Worm (Caenorhabditis elegans) whole organism, mixed stage, embryonic: ENCODE results near the gene mks-5.

Experiments used
- M03D4.4 ChIP-seq: sonication (generic microtip); optimal IDR thresholded peaks from 2 replicates; lab custom pipeline; 2017; ENCODE audit warnings: mild to moderate bottlenecking, missing genetic modification characterization, missing compliant biosample characterization
- bed-3 ChIP-seq: fragments of 200-800 bp; sonication (Bioruptor generic); optimal IDR thresholded peaks from 3 replicates; lab custom pipeline; 2018; ENCODE audit warnings: mild to moderate bottlenecking, missing genetic modification characterization, moderate library complexity, missing compliant biosample characterization
- blmp-1 ChIP-seq: fragments of 150-350 bp; optimal IDR thresholded peaks from 2 replicates; lab custom pipeline; 2014; ENCODE audit warnings: missing biosample characterization, missing genetic modification characterization
- ceh-39 ChIP-seq: fragments of 150-350 bp; optimal IDR thresholded peaks from 2 replicates; lab custom pipeline; 2014; ENCODE audit warnings: missing biosample characterization, missing genetic modification characterization
- ceh-43 ChIP-seq: fragments of 200-800 bp; sonication (Bioruptor generic); optimal IDR thresholded peaks from 2 replicates; lab custom pipeline; 2018; ENCODE audit warnings: mild to moderate bottlenecking, missing genetic modification characterization, moderate library complexity, missing compliant biosample characterization
- ceh-83 ChIP-seq: fragments of 200-800 bp; sonication (Bioruptor generic); optimal IDR thresholded peaks from 2 replicates; lab custom pipeline; 2018; ENCODE audit warnings: mild to moderate bottlenecking, missing genetic modification characterization, missing compliant biosample characterization
- ces-1 ChIP-seq: fragments of 150-350 bp; optimal IDR thresholded peaks from 2 replicates; lab custom pipeline; 2014; ENCODE audit warnings: missing biosample characterization, missing genetic modification reagents, missing genetic modification characterization
- cnd-1 ChIP-seq: fragments of 200-800 bp; sonication (Bioruptor generic); optimal IDR thresholded peaks from 2 replicates; lab custom pipeline; 2018; ENCODE audit warnings: mild to moderate bottlenecking, missing genetic modification characterization, missing compliant biosample characterization
- drap-1 ChIP-seq: fragments of 200-800 bp; sonication (Bioruptor generic); optimal IDR thresholded peaks from 3 replicates; lab custom pipeline; 2018; ENCODE audit warnings: mild to moderate bottlenecking, missing genetic modification characterization, missing compliant biosample characterization
- elt-1 ChIP-seq: sonication (generic microtip); optimal IDR thresholded peaks from 2 replicates; lab custom pipeline; 2017; ENCODE audit warnings: missing genetic modification characterization, mild to moderate bottlenecking, missing compliant biosample characterization, antibody characterized with exemption, moderate library complexity, borderline replicate concordance; ENCODE audit not compliant: insufficient read depth
- ham-2 ChIP-seq: fragments of 200-800 bp; sonication (Bioruptor generic); optimal IDR thresholded peaks from 2 replicates; lab custom pipeline; 2018; ENCODE audit warnings: mild to moderate bottlenecking, missing genetic modification characterization, missing compliant biosample characterization
- hlh-1 ChIP-seq: fragments of 150-350 bp; optimal IDR thresholded peaks from 2 replicates; lab custom pipeline; 2014; ENCODE audit warnings: missing biosample characterization, missing genetic modification reagents, missing genetic modification characterization
- lin-13 ChIP-seq: fragments of 150-350 bp; optimal IDR thresholded peaks from 2 replicates; lab custom pipeline; 2014; ENCODE audit warnings: missing biosample characterization, missing genetic modification characterization
- lin-32 ChIP-seq: fragments of 200-800 bp; sonication (Bioruptor generic); optimal IDR thresholded peaks from 2 replicates; lab custom pipeline; 2018; ENCODE audit warnings: mild to moderate bottlenecking, missing genetic modification characterization, missing compliant biosample characterization
- lsy-2 ChIP-seq: fragments of 150-350 bp; optimal IDR thresholded peaks from 2 replicates; lab custom pipeline; 2014; ENCODE audit warnings: missing biosample characterization, missing genetic modification characterization
- mep-1 ChIP-seq: fragments of 150-350 bp; optimal IDR thresholded peaks from 2 replicates; lab custom pipeline; 2017; ENCODE audit warnings: missing biosample characterization, missing genetic modification reagents, missing genetic modification characterization, inconsistent platforms
- mls-2 ChIP-seq: sonication (generic microtip); optimal IDR thresholded peaks from 2 replicates; lab custom pipeline; 2016; ENCODE audit warnings: mild to moderate bottlenecking, missing genetic modification characterization, moderate library complexity, missing compliant biosample characterization
- nhr-2 ChIP-seq: fragments of 150-350 bp; optimal IDR thresholded peaks from 2 replicates; lab custom pipeline; 2014; ENCODE audit warnings: missing biosample characterization, missing genetic modification characterization
- nhr-28 ChIP-seq: fragments of 150-350 bp; optimal IDR thresholded peaks from 2 replicates; lab custom pipeline; 2014; ENCODE audit warnings: missing biosample characterization, missing genetic modification characterization
- pha-4 ChIP-seq: fragments of 150-350 bp; optimal IDR thresholded peaks from 2 replicates; lab custom pipeline; 2018; ENCODE audit warnings: missing biosample characterization, missing genetic modification reagents, missing genetic modification characterization
- sem-2 ChIP-seq: fragments of 200-800 bp; sonication (Bioruptor generic); optimal IDR thresholded peaks from 2 replicates; lab custom pipeline; 2018; ENCODE audit warnings: mild to moderate bottlenecking, missing genetic modification characterization, missing compliant biosample characterization
- snpc-4 ChIP-seq: fragments of 150-350 bp; optimal IDR thresholded peaks from 2 replicates; lab custom pipeline; 2014; ENCODE audit warnings: missing biosample characterization, missing genetic modification characterization
- sptf-1 ChIP-seq: sonication (generic microtip); optimal IDR thresholded peaks from 2 replicates; lab custom pipeline; 2017; ENCODE audit warnings: mild to moderate bottlenecking, missing genetic modification characterization, moderate library complexity, missing compliant biosample characterization
- tbx-8 ChIP-seq: fragments of 200-800 bp; sonication (Bioruptor generic); optimal IDR thresholded peaks from 2 replicates; lab custom pipeline; 2018; ENCODE audit warnings: mild to moderate bottlenecking, missing genetic modification characterization, moderate library complexity, missing compliant biosample characterization
- unc-120 ChIP-seq: sonication (generic microtip); optimal IDR thresholded peaks from 2 replicates; lab custom pipeline; 2017; ENCODE audit warnings: missing genetic modification characterization, missing compliant biosample characterization; ENCODE audit not compliant: poor library complexity, severe bottlenecking
- unc-39 ChIP-seq: fragments of 150-350 bp; optimal IDR thresholded peaks from 2 replicates; lab custom pipeline; 2014; ENCODE audit warnings: missing biosample characterization, missing genetic modification characterization
- unc-62 ChIP-seq: fragments of 150-350 bp; optimal IDR thresholded peaks from 2 replicates; lab custom pipeline; 2014; ENCODE audit warnings: missing biosample characterization, missing genetic modification reagents, missing genetic modification characterization
- zip-8 ChIP-seq: fragments of 150-350 bp; optimal IDR thresholded peaks from 2 replicates; lab custom pipeline; 2014; ENCODE audit warnings: missing biosample characterization, missing genetic modification characterization

The mks-5 gene

DNA sequence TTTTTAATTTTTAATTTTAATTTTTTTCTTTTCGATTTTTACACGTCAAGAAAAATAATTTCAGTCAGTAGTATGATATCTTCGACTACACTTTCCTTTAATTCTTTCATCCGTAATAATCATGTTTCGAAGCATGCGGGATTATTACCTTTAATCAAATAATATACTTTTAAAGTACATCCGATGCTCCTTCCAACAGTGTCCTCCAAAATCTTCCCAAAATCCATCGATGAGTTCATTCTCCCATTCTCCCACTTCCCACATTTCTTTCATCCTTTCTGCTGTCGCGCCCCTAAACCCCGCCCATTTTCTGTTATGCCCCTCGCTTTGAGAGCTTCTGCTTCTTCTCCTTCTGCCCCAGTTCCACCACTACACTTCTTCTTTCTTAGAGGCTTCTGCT, 25.3 kb upstream of the mks-5 start, which contains the start of gene lgc-57:
Gene lgc-57 (plus strand): TSS at position 301 of the 400 bp plus-strand sequence.
- TF ChIP-seq lsy-2 (tag; lab: Kevin White, UChicago) (no peak), snpc-4 (tag; lab: Kevin White, UChicago) (no peak), drap-1 (GFP tag; lab: Kevin White, UChicago) (no peak), ceh-39 (tag; lab: Kevin White, UChicago) (no peak), blmp-1 (no peak), sptf-1 (tag; lab: Kevin White, UChicago) (no peak), unc-62 (no peak), ceh-83 (no peak), bed-3 (GFP tag; lab: Kevin White, UChicago) (no peak), lin-32 (no peak), mep-1 (no peak), M03D4.4 (tag; lab: Kevin White, UChicago) (no peak), lin-13 (no peak), pha-4 (no peak), ham-2 (GFP tag; lab: Kevin White, UChicago) (no peak), ces-1 (no peak), ceh-43 (GFP tag; lab: Kevin White, UChicago) (no peak), cnd-1 (tag; lab: Kevin White, UChicago) (no peak), unc-120 (tag; lab: Kevin White, UChicago) (no peak)

DNA sequence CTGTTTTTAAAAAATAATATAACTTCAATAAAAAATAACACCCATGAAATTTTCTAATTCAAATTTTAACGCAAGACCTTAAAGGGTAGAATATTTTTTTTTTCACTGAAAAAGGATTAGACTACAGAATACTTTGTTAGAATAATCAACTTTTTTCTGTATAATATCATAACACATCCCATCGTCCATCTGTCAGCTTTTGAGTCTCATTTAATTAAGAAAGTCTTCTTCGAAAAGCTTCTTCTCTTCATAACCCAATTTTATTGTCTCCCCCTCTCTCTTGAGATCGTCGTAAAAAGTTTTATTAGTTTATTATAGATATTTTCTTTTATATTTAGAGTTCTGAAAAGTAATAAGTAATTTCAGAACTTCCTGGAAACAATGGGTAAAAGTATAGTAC, 24.0 kb upstream of the mks-5 start:
- TF ChIP-seq ces-1 (peak; percentile 96), hlh-1 (tag; lab: Kevin White, UChicago) (no peak)

DNA sequence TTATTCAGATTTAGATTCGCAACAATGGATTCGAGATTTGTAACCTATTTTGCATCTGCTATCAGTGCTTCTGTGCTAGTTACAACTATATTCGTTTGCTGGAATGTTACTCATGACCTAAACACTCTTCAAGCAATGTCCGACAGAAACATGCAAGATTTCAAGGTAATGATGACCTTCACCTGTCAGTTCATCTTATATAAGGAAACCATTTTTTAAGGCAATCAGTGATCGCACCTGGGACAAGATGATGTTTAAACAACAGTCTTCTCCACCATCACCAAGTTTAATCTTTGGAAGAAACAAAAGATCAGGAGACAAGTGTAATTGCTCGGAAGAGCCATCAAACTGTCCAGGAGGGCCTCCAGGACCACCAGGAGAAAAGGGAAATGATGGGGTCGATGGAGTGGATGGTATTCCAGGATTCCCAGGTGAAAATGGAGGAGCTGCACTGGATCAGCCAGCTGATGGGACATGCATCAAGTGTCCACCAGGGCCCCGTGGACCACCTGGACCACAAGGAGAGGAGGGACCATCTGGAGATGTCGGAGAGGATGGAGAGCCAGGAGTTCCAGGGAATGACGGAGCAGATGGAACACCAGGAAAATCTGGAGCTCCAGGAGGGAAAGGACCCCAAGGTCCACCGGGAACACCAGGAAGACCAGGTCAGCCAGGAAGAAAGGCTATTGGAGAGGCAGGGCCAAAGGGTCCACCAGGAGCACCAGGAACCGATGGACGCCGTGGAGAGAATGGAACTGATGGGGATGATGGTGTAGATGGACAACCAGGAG, 16.2 kb upstream of the mks-5 start, which contains the start of gene col-79:
Gene col-79 (plus strand): TSS at position 20 of the 791 bp plus-strand sequence.
- no peak for TF ChIP-seq mls-2
- TF ChIP-seq sptf-1 (tag; lab: Kevin White, UChicago) = no peak
- TF ChIP-seq bed-3 (GFP tag; lab: Kevin White, UChicago) = no peak
- no peak for TF ChIP-seq ces-1
- no peak for TF ChIP-seq unc-62

DNA sequence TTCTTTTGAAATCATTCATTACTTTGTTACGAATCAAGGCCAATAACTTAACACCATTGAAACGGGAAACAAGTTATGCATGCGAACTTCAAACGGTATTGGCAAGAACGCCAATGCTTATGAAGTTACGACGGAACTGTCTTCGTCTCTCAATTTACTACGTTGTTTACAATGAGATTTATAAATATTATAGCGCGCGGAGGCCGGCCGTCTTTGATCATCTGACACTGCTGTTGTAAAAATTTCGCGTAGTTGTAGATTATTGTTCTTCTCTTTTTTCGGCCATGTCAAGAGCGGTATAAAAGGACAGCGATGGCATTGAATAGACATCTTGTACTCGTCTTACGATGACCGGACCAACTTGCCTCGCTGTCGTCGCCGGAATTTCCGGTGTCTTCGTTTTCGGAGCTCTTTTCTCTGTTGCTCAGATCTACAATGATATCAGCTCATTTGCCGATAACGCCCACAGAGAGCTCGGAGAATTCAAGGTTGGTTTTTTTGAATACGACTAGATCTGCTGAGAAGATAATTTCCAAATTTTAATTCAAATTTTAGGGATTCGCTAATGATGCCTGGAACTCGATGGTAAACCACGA, 15.4 kb upstream of the mks-5 start, which contains the start of gene col-39:
Gene col-39 (plus strand): TSS at position 342 of the 596 bp plus-strand sequence.
- TF ChIP-seq sem-2 (GFP tag; lab: Kevin White, UChicago) (no peak), ceh-83 (no peak), lin-13 (no peak), unc-62 (no peak), pha-4 (no peak), nhr-2 (no peak), unc-39 (no peak), ceh-39 (tag; lab: Kevin White, UChicago) (no peak), mep-1 (no peak), cnd-1 (tag; lab: Kevin White, UChicago) (no peak), ceh-43 (GFP tag; lab: Kevin White, UChicago) (no peak)

DNA sequence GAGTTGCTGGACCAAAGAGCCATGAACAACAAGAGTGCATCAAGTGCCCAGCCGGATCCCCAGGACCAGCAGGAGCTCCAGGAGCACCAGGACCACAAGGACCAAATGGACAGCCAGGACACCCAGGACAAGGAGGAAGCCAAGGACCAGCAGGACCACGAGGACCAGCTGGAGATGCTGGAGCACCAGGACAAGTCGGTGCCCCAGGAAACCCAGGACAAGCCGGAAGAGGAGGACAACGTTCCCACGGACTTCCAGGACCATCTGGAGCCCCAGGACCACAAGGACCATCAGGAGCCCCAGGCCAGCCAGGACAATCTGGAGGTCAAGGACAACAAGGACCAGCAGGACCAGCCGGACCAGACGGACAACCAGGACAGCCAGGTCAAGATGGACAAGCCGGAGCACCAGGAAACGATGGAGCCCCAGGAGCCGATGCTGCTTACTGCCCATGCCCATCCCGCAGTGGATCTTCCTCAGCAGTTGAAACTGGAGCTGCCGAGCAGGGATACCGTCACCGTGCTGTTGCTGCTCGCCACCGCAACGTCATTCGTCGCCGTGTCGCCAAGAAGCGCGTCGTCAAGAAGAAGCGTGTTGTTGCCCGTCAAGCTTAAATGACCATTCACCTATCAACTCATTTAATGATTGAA, 14.6 kb upstream of the mks-5 start:
- TF ChIP-seq lin-32 (no peak), elt-1 (tag; lab: Kevin White, UChicago) (no peak), zip-8 (tag; lab: Kevin White, UChicago) (no peak), nhr-28 (tag; lab: Kevin White, UChicago) (no peak), mep-1 (no peak), tbx-8 (GFP tag; lab: Kevin White, UChicago) (no peak), lsy-2 (tag; lab: Kevin White, UChicago) (no peak), blmp-1 (no peak), ceh-39 (tag; lab: Kevin White, UChicago) (no peak), sem-2 (GFP tag; lab: Kevin White, UChicago) (no peak), ham-2 (GFP tag; lab: Kevin White, UChicago) (no peak)
- TF ChIP-seq, all 35 proteins: peak for 0
